Fruit fly (Drosophila melanogaster) S2 (cell line): ENCODE data around the gene CG31639.

Experiments
- CG8478 ChIP-seq: fragments of >200 bp; optimal IDR thresholded peaks from 2 replicates; lab custom pipeline; 2018
- CTCF ChIP-seq, 2 experiments: fragments of >200 bp; optimal IDR thresholded peaks; 2 replicates each; lab custom pipeline; 2018

CG31639 gene

dm6 chr2L:6169119-6169518 is 14.2 kb upstream of the CG31639 start:
- TF ChIP-seq CTCF (optimal IDR thresholded peaks at IDR 0.05; lab: Kevin White, UChicago) (no peak), CG8478 (lab: Kevin White, UChicago) (no peak)

DNA sequence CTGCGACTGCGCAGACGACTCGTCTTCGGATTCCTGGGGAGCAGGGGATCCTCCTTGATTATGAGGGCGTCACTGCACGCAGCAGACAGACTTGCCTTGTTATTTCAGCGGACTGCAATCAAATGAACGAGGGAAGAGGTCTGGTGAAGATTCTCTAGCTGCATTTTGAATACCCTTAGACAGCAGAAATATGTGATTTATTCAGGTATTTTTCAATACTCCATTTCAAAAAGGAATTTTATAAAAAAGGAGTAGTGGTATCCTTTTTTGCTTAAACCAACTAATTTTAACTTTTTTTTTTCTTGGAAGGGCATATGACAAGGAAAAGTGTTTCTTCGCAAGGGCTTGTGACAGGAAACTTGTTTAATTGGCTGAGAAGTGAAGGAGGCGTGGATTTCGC is 10.7 kb upstream of the CG31639 start:
- TF ChIP-seq CTCF (optimal IDR thresholded peaks at IDR 0.05; lab: Kevin White, UChicago) = no peak

dm6 chr2L:6160100-6160499 is 5.2 kb upstream of the CG31639 start, which contains the start of gene CG13989:
CG13989 (plus strand) TSS chr2L:6160400.
- TF ChIP-seq CTCF (optimal IDR thresholded peaks at IDR 0.05; lab: Kevin White, UChicago) (no peak), CG8478 (lab: Kevin White, UChicago) (no peak)

DNA sequence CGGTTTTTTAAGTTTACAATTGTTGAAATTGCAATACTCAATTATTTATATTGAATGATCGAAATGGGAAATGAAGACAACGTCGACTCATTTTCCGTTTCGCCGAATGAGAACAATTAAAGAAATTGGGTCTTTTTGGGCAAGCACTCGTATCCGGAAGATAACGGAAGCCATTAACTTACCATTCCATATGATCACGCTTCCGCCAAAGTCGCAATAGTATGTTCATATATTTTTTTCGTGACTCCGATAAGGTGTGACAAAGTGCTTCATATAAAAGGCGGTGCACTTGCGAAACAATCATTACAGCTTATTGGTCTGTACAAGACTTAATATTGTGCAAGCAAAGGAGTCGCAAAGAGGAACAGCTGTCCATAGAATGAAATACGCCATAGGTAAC is 3.3 kb downstream of the CG31639 start, which contains the start of gene Muc26B:
Gene Muc26B, plus strand, starts transcription at position 301 of the 400 bp plus-strand sequence.
- TF ChIP-seq CTCF (optimal IDR thresholded peaks at IDR 0.05; lab: Kevin White, UChicago) = no peak
- TF ChIP-seq CG8478 (lab: Kevin White, UChicago) = no peak

DNA sequence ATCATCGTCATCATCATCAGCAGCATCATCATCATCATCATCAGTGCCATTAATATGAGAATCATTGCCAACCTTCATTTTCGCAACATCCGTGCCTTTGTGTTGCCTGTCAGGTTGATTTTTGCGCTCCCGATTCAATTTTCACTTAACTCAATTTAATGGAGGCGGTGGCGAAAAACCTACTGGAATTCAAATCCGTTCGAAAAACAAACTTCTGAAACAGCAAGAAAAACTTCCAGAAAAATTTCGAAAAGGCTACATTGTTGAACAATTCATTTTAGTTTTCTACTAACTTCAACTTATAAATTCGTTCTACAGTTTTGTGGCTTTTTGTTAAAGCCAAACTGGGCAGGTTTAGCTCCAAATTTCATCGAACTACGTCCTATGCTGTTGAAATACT is 15.9 kb downstream of the CG31639 start, which contains the start of gene CG13991:
Gene CG13991, plus strand, starts transcription at position 301 of the 400 bp plus-strand sequence.
- TF ChIP-seq CG8478 (lab: Kevin White, UChicago) = no peak
- no peak for TF ChIP-seq CTCF (optimal IDR thresholded peaks at IDR 0.05; lab: Kevin White, UChicago)

dm6 chr2L:6130522-6131073 is 24.3 kb downstream of the CG31639 start, which contains the start of the genes B9d2, tctn and CG9222:
B9d2 (minus strand) TSS chr2L:6130651.
tctn (minus strand) TSS chr2L:6130651.
CG9222 (plus strand) TSS chr2L:6131023.
- no peak for TF ChIP-seq CTCF (optimal IDR thresholded peaks at IDR 0.05; lab: Kevin White, UChicago)
- TF ChIP-seq CG8478 (lab: Kevin White, UChicago) = no peak

- TF ChIP-seq CG8478 (lab: Kevin White, UChicago) (no peak), CTCF (optimal IDR thresholded peaks at IDR 0.05; lab: Kevin White, UChicago) (no peak)
Measured at dm6 chr2L:6127478-6127877, 27.5 kb downstream of the CG31639 start, which contains the start of gene WDR79. WDR79 (minus strand) TSS chr2L:6127775.

DNA sequence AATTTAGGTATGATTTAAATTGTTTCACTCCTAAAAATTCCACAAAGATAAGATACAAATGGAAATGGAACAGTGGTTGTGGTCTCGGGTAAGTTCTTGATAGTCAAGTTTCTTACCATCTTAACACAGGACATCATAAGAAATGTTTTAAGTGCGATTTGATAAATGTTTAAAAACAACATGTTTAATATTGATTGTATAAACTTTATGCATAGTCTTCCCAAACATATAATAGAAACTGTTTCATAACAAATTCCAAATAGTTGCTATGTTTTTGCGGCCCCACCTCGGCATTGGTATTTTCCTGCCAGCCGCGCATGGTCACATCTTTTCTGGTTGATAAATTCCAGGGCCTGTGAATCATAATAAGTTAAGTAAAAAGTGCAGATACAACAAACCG is 30.1 kb downstream of the CG31639 start, which contains the start of gene Arpc4:
Gene Arpc4, plus strand, starts transcription at position 318 of the 400 bp plus-strand sequence.
- TF ChIP-seq CTCF (optimal IDR thresholded peaks at IDR 0.05; lab: Kevin White, UChicago) (peak; percentile 25 to 32), CG8478 (lab: Kevin White, UChicago) (no peak)

dm6 chr2L:6118212-6118611 is 36.7 kb downstream of the CG31639 start, which contains the start of gene CG31642:
CG31642 (plus strand) TSS chr2L:6118512.
- TF ChIP-seq CTCF (optimal IDR thresholded peaks at IDR 0.05; lab: Kevin White, UChicago) (no peak), CG8478 (lab: Kevin White, UChicago) (no peak)

dm6 chr2L:6110781-6111180 is 44.2 kb downstream of the CG31639 start:
- TF ChIP-seq CTCF (optimal IDR thresholded peaks at IDR 0.05; lab: Kevin White, UChicago) = no peak
- TF ChIP-seq CG8478 (lab: Kevin White, UChicago) = no peak

dm6 chr2L:6109313-6109847 is 45.6 kb downstream of the CG31639 start:
- TF ChIP-seq CG8478 (lab: Kevin White, UChicago) (no peak), CTCF (optimal IDR thresholded peaks at IDR 0.05; lab: Kevin White, UChicago) (no peak)
